Fruit fly (Drosophila melanogaster): ENCODE data around the gene CG11977.

CG11977 gene

DNA sequence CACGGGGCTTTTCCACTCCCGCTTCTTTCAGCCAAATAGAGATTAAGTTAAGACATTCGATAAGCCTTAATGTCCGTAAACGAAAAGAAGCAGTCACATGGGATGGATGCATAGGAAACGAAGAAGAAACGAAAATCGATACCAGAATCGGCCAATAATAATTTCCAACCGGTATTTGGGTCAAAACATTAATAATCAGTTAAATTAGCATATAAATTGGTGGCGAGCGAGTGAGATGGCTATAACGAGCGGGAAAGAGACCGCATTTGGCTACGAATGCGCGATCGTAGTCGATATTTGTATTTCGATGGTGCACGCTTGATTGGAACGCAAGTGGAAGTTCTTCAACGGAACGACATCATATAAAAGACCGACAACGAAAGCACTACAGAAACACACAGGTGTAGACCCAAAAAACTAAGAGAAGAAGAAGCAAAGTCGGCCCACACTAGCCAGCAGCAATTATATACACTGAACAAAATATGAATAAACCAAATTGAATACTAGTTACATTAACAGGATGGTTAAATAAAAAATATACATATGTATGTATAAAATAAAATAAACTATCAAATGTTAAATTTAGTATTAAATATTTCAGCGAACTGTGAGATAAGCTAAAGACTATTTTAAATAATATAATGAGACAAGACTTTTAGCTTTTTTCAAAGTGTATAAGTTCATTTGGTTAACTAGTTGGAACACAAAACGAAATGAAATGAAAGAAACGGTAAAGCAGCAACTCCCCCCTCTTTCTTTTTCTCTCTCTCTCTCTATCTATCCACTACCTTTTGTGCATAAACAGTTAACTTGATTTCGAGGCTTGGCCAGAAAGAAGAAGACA, 42.8 kb upstream of the CG11977 start (continued):
- TF ChIP-seq zen (tag; optimal IDR thresholded peaks at IDR 0.05), result no peak
- no peak for TF ChIP-seq CG9215 (GFP tag; IDR thresholded peaks at IDR 0.05)
- no peak for TF ChIP-seq cg (GFP tag; optimal IDR thresholded peaks at IDR 0.05)
- no peak for TF ChIP-seq p53 (GFP tag; optimal IDR thresholded peaks at IDR 0.05)
- no peak for TF ChIP-seq CG15073 (GFP tag; optimal IDR thresholded peaks at IDR 0.05)
- TF ChIP-seq dati (GFP tag; IDR thresholded peaks at IDR 0.05), result no peak
- no peak for TF ChIP-seq ash1 (GFP tag; optimal IDR thresholded peaks at IDR 0.05)
- no peak for TF ChIP-seq MBD-R2 (GFP tag; IDR thresholded peaks at IDR 0.05)
- no peak for TF ChIP-seq gt (GFP tag; IDR thresholded peaks at IDR 0.05)
- peak; percentile 30 for TF ChIP-seq Six4 (GFP tag; optimal IDR thresholded peaks at IDR 0.05)
- no peak for TF ChIP-seq CG4282 (GFP tag; optimal IDR thresholded peaks at IDR 0.05)
- no peak for TF ChIP-seq Dp (GFP tag; optimal IDR thresholded peaks at IDR 0.05)
- TF ChIP-seq Side (GFP tag; optimal IDR thresholded peaks at IDR 0.05), result no peak
- TF ChIP-seq CG34224 (GFP tag; IDR thresholded peaks at IDR 0.05; ENCODE audit: partially characterized antibody), result no peak
- no peak for TF ChIP-seq CG2120 (GFP tag; optimal IDR thresholded peaks at IDR 0.05)
- TF ChIP-seq ssp (GFP tag; IDR thresholded peaks at IDR 0.05), result no peak
- no peak for TF ChIP-seq Stat92E (GFP tag; optimal IDR thresholded peaks at IDR 0.05)
- TF ChIP-seq Adf1 (GFP tag; IDR thresholded peaks at IDR 0.05), result no peak
- TF ChIP-seq CG17829 (tag; optimal IDR thresholded peaks at IDR 0.05), result peak; percentile 84
- no peak for TF ChIP-seq chif (GFP tag; optimal IDR thresholded peaks at IDR 0.05)
- TF ChIP-seq CG16815 (GFP tag; optimal IDR thresholded peaks at IDR 0.05), result no peak
- no peak for TF ChIP-seq Optix (GFP tag; IDR thresholded peaks at IDR 0.05)
- TF ChIP-seq CG12155 (GFP tag; optimal IDR thresholded peaks at IDR 0.05), result peak; percentile 11
- no peak for TF ChIP-seq sna (GFP tag; IDR thresholded peaks at IDR 0.05; ENCODE audit: partially characterized antibody)
- no peak for TF ChIP-seq Camta (GFP tag; optimal IDR thresholded peaks at IDR 0.05)
- no peak for TF ChIP-seq CG7745 (tag; optimal IDR thresholded peaks at IDR 0.05)
- TF ChIP-seq CG11398 (GFP tag; optimal IDR thresholded peaks at IDR 0.05), result no peak
- TF ChIP-seq Dref (GFP tag; IDR thresholded peaks at IDR 0.05), result no peak
- no peak for TF ChIP-seq Hand (GFP tag; optimal IDR thresholded peaks at IDR 0.05)
- TF ChIP-seq chinmo (GFP tag; IDR thresholded peaks at IDR 0.05; ENCODE audit: partially characterized antibody), result peak; percentile 76; the same call in 1 of the 4 replicates
- peak; percentile 80 for TF ChIP-seq Asciz (GFP tag; optimal IDR thresholded peaks at IDR 0.05)
- TF ChIP-seq Awh (GFP tag; IDR thresholded peaks at IDR 0.05), result peak; percentile 62; the same call in 1 of the 2 replicates
- TF ChIP-seq lab (GFP tag; optimal IDR thresholded peaks at IDR 0.05), result peak; percentile 40
- peak; percentile 2 for TF ChIP-seq CG4707 (GFP tag; optimal IDR thresholded peaks at IDR 0.05)
- no peak for TF ChIP-seq CG2129 (GFP tag; IDR thresholded peaks at IDR 0.05; ENCODE audit: partially characterized antibody)
- TF ChIP-seq sim (GFP tag; IDR thresholded peaks at IDR 0.05), result no peak
- TF ChIP-seq Trl (optimal IDR thresholded peaks at IDR 0.05), result no peak
- TF ChIP-seq Trl (GFP tag; optimal IDR thresholded peaks at IDR 0.05), result no peak
- TF ChIP-seq CG17361 (GFP tag; IDR thresholded peaks at IDR 0.05), result peak; percentile 87
- TF ChIP-seq CG10274 (GFP tag; optimal IDR thresholded peaks at IDR 0.05), result no peak
- TF ChIP-seq pfk (GFP tag; optimal IDR thresholded peaks at IDR 0.05), result no peak
- no peak for TF ChIP-seq CG11560 (tag; IDR thresholded peaks at IDR 0.05)
- peak; percentile 19 for TF ChIP-seq grn (GFP tag; optimal IDR thresholded peaks at IDR 0.05)
- no peak for TF ChIP-seq sc (optimal IDR thresholded peaks at IDR 0.05)
- TF ChIP-seq sc (GFP tag; optimal IDR thresholded peaks at IDR 0.05), result peak; percentile 40
- peak in 1 of 2 experiments; percentile 60 for TF ChIP-seq Hr78 (GFP tag; optimal IDR thresholded peaks at IDR 0.05)
- no peak for TF ChIP-seq Neu2 (GFP tag; optimal IDR thresholded peaks at IDR 0.05; ENCODE audit: borderline replicate concordance)
- no peak for TF ChIP-seq CG13287 (GFP tag; IDR thresholded peaks at IDR 0.05; ENCODE audit: partially characterized antibody)
- TF ChIP-seq CG9727 (GFP tag; optimal IDR thresholded peaks at IDR 0.05), result peak; percentile 12
